Fruit fly (Drosophila melanogaster): Measurements from ENCODE around the gene kin17.

DNA sequence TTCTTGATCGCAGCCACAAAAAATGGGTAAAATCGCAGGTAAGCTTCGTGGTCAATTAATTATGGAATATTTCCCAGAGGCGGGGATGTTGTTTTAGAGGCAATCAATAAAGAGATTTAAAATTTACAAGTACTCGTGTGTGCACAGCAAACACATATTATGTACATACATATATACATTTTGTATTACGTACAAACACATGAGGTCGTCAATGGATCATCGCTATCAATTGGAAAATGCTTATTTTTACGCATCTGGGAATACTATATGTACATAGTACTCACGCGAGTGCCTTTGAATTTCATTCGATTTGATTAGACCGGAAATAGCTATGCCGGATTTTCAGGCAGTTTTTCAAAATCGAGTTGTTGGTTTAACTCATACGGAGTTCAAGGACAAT is 38.9 kb upstream of the kin17 start:
- TF ChIP-seq CG8478 (optimal IDR thresholded peaks at IDR 0.05) (no peak), CTCF (optimal IDR thresholded peaks at IDR 0.05) (no peak)

Data from S2 (cell line).